Worm (Caenorhabditis elegans) whole organism, L4 larva: Measurements from ENCODE around the gene spat-2.

Source experiments
- D1046.2 ChIP-seq: fragments of 200-800 bp; sonication (Bioruptor generic); IDR thresholded peaks from 2 replicates; pipeline ENCODE4 v1.3.6; 2022; ENCODE audit warnings: missing genetic modification characterization, missing compliant biosample characterization
- F44E2.7 ChIP-seq: fragments of 200-800 bp; sonication (Bioruptor generic); IDR thresholded peaks from 2 replicates; pipeline ENCODE4 v2.1.2; 2022; ENCODE audit warnings: missing genetic modification characterization, missing compliant biosample characterization
- F49E8.2 ChIP-seq: sonication (generic microtip); optimal IDR thresholded peaks from 2 replicates; lab custom pipeline; 2016; ENCODE audit warnings: missing compliant biosample characterization, mild to moderate bottlenecking, missing genetic modification characterization, borderline replicate concordance
- T26A8.4 ChIP-seq: fragments of 200-800 bp; sonication (Bioruptor generic); IDR thresholded peaks from 2 replicates; pipeline ENCODE4 v1.3.6; 2022; ENCODE audit warnings: missing genetic modification characterization, missing compliant biosample characterization
- Y5F2A.4 ChIP-seq: fragments of 200-800 bp; sonication (Bioruptor generic); optimal IDR thresholded peaks from 2 replicates; lab custom pipeline; 2018; ENCODE audit warnings: mild to moderate bottlenecking, missing genetic modification characterization, missing compliant biosample characterization
- arid-1 ChIP-seq: fragments of 200-800 bp; sonication (Bioruptor generic); conservative IDR thresholded peaks from 2 replicates; pipeline ENCODE4 v1.3.6; 2022; ENCODE audit warnings: missing genetic modification reagents, missing genetic modification characterization, missing compliant biosample characterization
- ceh-28 ChIP-seq: fragments of 150-350 bp; optimal IDR thresholded peaks from 2 replicates; lab custom pipeline; 2014; ENCODE audit warnings: missing biosample characterization, missing genetic modification reagents, missing genetic modification characterization
- ceh-32 ChIP-seq: sonication (generic microtip); optimal IDR thresholded peaks from 2 replicates; lab custom pipeline; 2016; ENCODE audit warnings: mild to moderate bottlenecking, missing genetic modification characterization, missing compliant biosample characterization; ENCODE audit not compliant: poor library complexity
- ceh-62 ChIP-seq: sonication (generic microtip); optimal IDR thresholded peaks from 2 replicates; lab custom pipeline; 2017; ENCODE audit warnings: missing biosample characterization, missing genetic modification characterization
- ces-1 ChIP-seq: fragments of 150-350 bp; sonication (generic microtip); optimal IDR thresholded peaks from 4 replicates; lab custom pipeline; 2014; ENCODE audit warnings: missing biosample characterization, missing genetic modification reagents, missing genetic modification characterization
- daf-16 ChIP-seq, 3 experiments: sonication (generic microtip); optimal IDR thresholded peaks; 2 replicates each; lab custom pipeline; 2016 to 2017; ENCODE audit warnings: missing genetic modification characterization in 3 of 3, missing genetic modification reagents in 3 of 3, mild to moderate bottlenecking in 2 of 3, missing compliant biosample characterization in 2 of 3, missing biosample characterization in 1 of 3, moderate library complexity in 1 of 3
- daf-8 ChIP-seq: fragments of 200-800 bp; sonication (Bioruptor generic); IDR thresholded peaks from 2 replicates; pipeline ENCODE4 v1.3.6; 2022; ENCODE audit warnings: missing genetic modification characterization, missing compliant biosample characterization
- dmd-8 ChIP-seq: fragments of 200-800 bp; sonication (Bioruptor generic); IDR thresholded peaks from 2 replicates; pipeline ENCODE4 v1.3.6; 2022; ENCODE audit warnings: missing genetic modification characterization, missing compliant biosample characterization
- duxl-1 ChIP-seq: sonication (generic microtip); optimal IDR thresholded peaks from 2 replicates; lab custom pipeline; 2016; ENCODE audit warnings: mild to moderate bottlenecking, missing genetic modification characterization, moderate library complexity, missing compliant biosample characterization; ENCODE audit not compliant: poor library complexity
- egl-27 ChIP-seq: sonication (generic microtip); optimal IDR thresholded peaks from 3 replicates; lab custom pipeline; 2017; ENCODE audit warnings: missing biosample characterization, missing genetic modification reagents, missing genetic modification characterization
- egl-43 ChIP-seq: fragments of 200-800 bp; sonication (Bioruptor generic); IDR thresholded peaks from 2 replicates; pipeline ENCODE4 v1.3.6; 2022; ENCODE audit warnings: missing genetic modification reagents, missing genetic modification characterization, missing compliant biosample characterization
- gei-8 ChIP-seq: fragments of 200-800 bp; sonication (Bioruptor generic); optimal IDR thresholded peaks from 2 replicates; lab custom pipeline; 2018; ENCODE audit warnings: mild to moderate bottlenecking, missing genetic modification characterization, missing compliant biosample characterization
- jun-1 ChIP-seq: fragments of 150-350 bp; optimal IDR thresholded peaks from 2 replicates; lab custom pipeline; 2014; ENCODE audit warnings: missing biosample characterization, missing genetic modification reagents, missing genetic modification characterization
- lin-1 ChIP-seq: fragments of 200-800 bp; sonication (Bioruptor generic); IDR thresholded peaks from 2 replicates; pipeline ENCODE4 v1.3.6; 2022; ENCODE audit warnings: missing genetic modification reagents, missing genetic modification characterization, missing compliant biosample characterization
- lin-13 ChIP-seq: fragments of 150-350 bp; optimal IDR thresholded peaks from 2 replicates; lab custom pipeline; 2014; ENCODE audit warnings: missing biosample characterization, missing genetic modification reagents, missing genetic modification characterization
- lin-15B ChIP-seq: fragments of 150-350 bp; sonication (generic microtip); optimal IDR thresholded peaks from 3 replicates; lab custom pipeline; 2014; ENCODE audit warnings: missing biosample characterization, missing genetic modification characterization
- lin-38 ChIP-seq: fragments of 200-800 bp; sonication (Bioruptor generic); IDR thresholded peaks from 2 replicates; pipeline ENCODE4 v1.3.6; 2022; ENCODE audit warnings: missing genetic modification reagents, missing genetic modification characterization, missing compliant biosample characterization
- lin-39 ChIP-seq: fragments of 150-350 bp; optimal IDR thresholded peaks from 2 replicates; lab custom pipeline; 2014; ENCODE audit warnings: missing biosample characterization, missing genetic modification reagents, missing genetic modification characterization
- lsy-2 ChIP-seq, 2 experiments: fragments of 150-350 bp in 1 of 2; sonication (generic microtip) in 1 of 2; optimal IDR thresholded peaks; 2 replicates each; lab custom pipeline; 2014 to 2017; ENCODE audit warnings: missing biosample characterization in 2 of 2, missing genetic modification characterization in 2 of 2
- madf-5 ChIP-seq, 2 experiments: fragments of 200-800 bp; sonication (Bioruptor generic); IDR thresholded peaks; 2 replicates each; pipeline ENCODE4 v1.3.6; 2022; ENCODE audit warnings: missing compliant biosample characterization in 2 of 2, missing genetic modification characterization in 2 of 2
- madf-9 ChIP-seq: fragments of 200-800 bp; sonication (Bioruptor generic); conservative IDR thresholded peaks from 2 replicates; pipeline ENCODE4 v1.3.6; 2022; ENCODE audit warnings: missing genetic modification reagents, missing genetic modification characterization, missing compliant biosample characterization
- mdl-1 ChIP-seq, 2 experiments: fragments of 150-350 bp in 1 of 2; sonication (generic microtip) in 1 of 2; optimal IDR thresholded peaks; 2 replicates each; lab custom pipeline; 2014 to 2017; ENCODE audit warnings: missing biosample characterization in 2 of 2, missing genetic modification characterization in 2 of 2
- mdt-29 ChIP-seq: fragments of 200-800 bp; sonication (Bioruptor generic); IDR thresholded peaks from 2 replicates; pipeline ENCODE4 v1.3.6; 2022; ENCODE audit warnings: missing genetic modification reagents, missing genetic modification characterization, missing compliant biosample characterization
- mxl-3 ChIP-seq: fragments of 200-800 bp; sonication (Bioruptor generic); optimal IDR thresholded peaks from 2 replicates; lab custom pipeline; 2018; ENCODE audit warnings: mild to moderate bottlenecking, missing genetic modification characterization, missing compliant biosample characterization
- nhr-10 ChIP-seq: fragments of 150-350 bp; optimal IDR thresholded peaks from 2 replicates; lab custom pipeline; 2014; ENCODE audit warnings: missing biosample characterization, missing genetic modification characterization
- nhr-102 ChIP-seq: sonication (generic microtip); optimal IDR thresholded peaks from 2 replicates; lab custom pipeline; 2016; ENCODE audit warnings: mild to moderate bottlenecking, missing genetic modification characterization, moderate library complexity, missing compliant biosample characterization
- nhr-111 ChIP-seq: fragments of 200-800 bp; sonication (Bioruptor generic); optimal IDR thresholded peaks from 2 replicates; lab custom pipeline; 2018; ENCODE audit warnings: mild to moderate bottlenecking, missing genetic modification characterization, missing compliant biosample characterization
- nhr-28 ChIP-seq: fragments of 150-350 bp; optimal IDR thresholded peaks from 2 replicates; lab custom pipeline; 2014; ENCODE audit warnings: missing biosample characterization, missing genetic modification characterization
- nhr-41 ChIP-seq: fragments of 200-800 bp; sonication (Bioruptor generic); IDR thresholded peaks from 2 replicates; pipeline ENCODE4 v1.3.6; 2022; ENCODE audit warnings: missing genetic modification reagents, missing genetic modification characterization, missing compliant biosample characterization
- nhr-42 ChIP-seq: fragments of 200-800 bp; sonication (Bioruptor generic); IDR thresholded peaks from 2 replicates; pipeline ENCODE4 v1.3.6; 2022; ENCODE audit warnings: missing genetic modification characterization, missing compliant biosample characterization
- nhr-48 ChIP-seq: sonication (generic microtip); optimal IDR thresholded peaks from 2 replicates; lab custom pipeline; 2016; ENCODE audit warnings: mild to moderate bottlenecking, missing genetic modification characterization, missing compliant biosample characterization
- php-3 ChIP-seq: fragments of 200-800 bp; sonication (Bioruptor generic); IDR thresholded peaks from 2 replicates; pipeline ENCODE4 v1.3.6; 2022; ENCODE audit warnings: missing genetic modification reagents, missing genetic modification characterization, missing compliant biosample characterization
- pqm-1 ChIP-seq: sonication (generic microtip); optimal IDR thresholded peaks from 2 replicates; lab custom pipeline; 2017; ENCODE audit warnings: missing biosample characterization, missing genetic modification characterization
- snpc-4 ChIP-seq: fragments of 150-350 bp; optimal IDR thresholded peaks from 2 replicates; lab custom pipeline; 2014; ENCODE audit warnings: missing biosample characterization, missing genetic modification characterization
- spr-1 ChIP-seq: sonication (generic microtip); optimal IDR thresholded peaks from 2 replicates; lab custom pipeline; 2016; ENCODE audit warnings: mild to moderate bottlenecking, missing genetic modification characterization, missing compliant biosample characterization
- unc-130 ChIP-seq: sonication (generic microtip); optimal IDR thresholded peaks from 2 replicates; lab custom pipeline; 2016; ENCODE audit warnings: missing genetic modification reagents, missing genetic modification characterization, missing compliant biosample characterization
- unc-39 ChIP-seq: sonication (generic microtip); optimal IDR thresholded peaks from 2 replicates; lab custom pipeline; 2017; ENCODE audit warnings: missing biosample characterization, missing genetic modification characterization
- unc-62 ChIP-seq, 3 experiments: fragments of 150-350 bp in 1 of 3; sonication (generic microtip); optimal IDR thresholded peaks in 2 of 3; peaks in 1 of 3; 1 replicate in 1 of 3; 2 replicates in 2 of 3; lab custom pipeline; 2014 to 2017; ENCODE audit warnings: missing biosample characterization in 3 of 3, missing genetic modification characterization in 3 of 3, missing genetic modification reagents in 3 of 3, missing genotype in 1 of 3
- vab-7 ChIP-seq: fragments of 200-800 bp; sonication (Bioruptor generic); IDR thresholded peaks from 2 replicates; pipeline ENCODE4 v1.3.6; 2022; ENCODE audit warnings: missing genetic modification reagents, missing genetic modification characterization, missing compliant biosample characterization
- zag-1 ChIP-seq: fragments of 150-350 bp; optimal IDR thresholded peaks from 2 replicates; lab custom pipeline; 2014; ENCODE audit warnings: missing biosample characterization, missing genetic modification characterization
- ztf-11 ChIP-seq: fragments of 150-350 bp; optimal IDR thresholded peaks from 2 replicates; lab custom pipeline; 2014; ENCODE audit warnings: missing biosample characterization, missing genetic modification characterization

The spat-2 gene

ce11 chrIII:11064576-11064975 is 27.8 kb downstream of the spat-2 start:
- TF ChIP-seq mdl-1 (tag; optimal IDR thresholded peaks at IDR 0.05; lab: Kevin White, UChicago) = no peak
- TF ChIP-seq vab-7 (GFP tag; lab: Robert Waterston, UW) = no peak
- peak; percentile 78 for TF ChIP-seq lin-38 (GFP tag; lab: Robert Waterston, UW)
- no peak for TF ChIP-seq zag-1 (tag; lab: Kevin White, UChicago)
- peak; percentile 3 for TF ChIP-seq F49E8.2 (tag; lab: Kevin White, UChicago)
- TF ChIP-seq, all 104 proteins: peak for 2

- no peak for TF ChIP-seq ces-1 (GFP tag; lab: Kevin White, UChicago)
- no peak for TF ChIP-seq nhr-10 (tag; lab: Kevin White, UChicago)
- TF ChIP-seq nhr-28 (tag; lab: Kevin White, UChicago) = peak; percentile 5
- no peak for TF ChIP-seq ceh-32 (tag; lab: Kevin White, UChicago)
- no peak for TF ChIP-seq zag-1 (tag; lab: Kevin White, UChicago)
- TF ChIP-seq lin-15B (tag; lab: Kevin White, UChicago) = no peak
- no peak for TF ChIP-seq jun-1 (tag; lab: Kevin White, UChicago)
- peak; percentile 60 for TF ChIP-seq F49E8.2 (tag; lab: Kevin White, UChicago)
- peak; percentile 94 for TF ChIP-seq arid-1 (GFP tag; lab: Robert Waterston, UW)
- peak; percentile 91 for TF ChIP-seq lin-38 (GFP tag; lab: Robert Waterston, UW)
- TF ChIP-seq egl-43 (GFP tag; lab: Robert Waterston, UW) = peak; percentile 95
- no peak; the same call in 1 of the 2 replicates for TF ChIP-seq F44E2.7 (GFP tag; lab: Robert Waterston, UW)
- peak; percentile 90 for TF ChIP-seq madf-9 (GFP tag; lab: Robert Waterston, UW)
- no peak for TF ChIP-seq snpc-4 (tag; lab: Kevin White, UChicago)
- peak; percentile 50 for TF ChIP-seq unc-130
- TF ChIP-seq ztf-11 (tag; lab: Kevin White, UChicago) = no peak
- peak in 1 of 2 experiments; percentile 19 for TF ChIP-seq unc-62 (GFP tag; optimal IDR thresholded peaks at IDR 0.05 in 1 of 2; lab: Kevin White, UChicago)
- TF ChIP-seq unc-62 (tag; optimal IDR thresholded peaks at IDR 0.05; lab: Kevin White, UChicago) = no peak
- TF ChIP-seq nhr-42 = peak; percentile 73
- no peak for TF ChIP-seq ceh-28
- peak; percentile 34 for TF ChIP-seq mxl-3 (GFP tag; lab: Kevin White, UChicago)
- peak; percentile 74 for TF ChIP-seq gei-8 (GFP tag; lab: Kevin White, UChicago)
- peak; percentile 78; the same call in 1 of the 2 replicates for TF ChIP-seq D1046.2 (GFP tag; lab: Robert Waterston, UW)
- TF ChIP-seq daf-8 (GFP tag; lab: Robert Waterston, UW) = no peak
- peak; percentile 82 for TF ChIP-seq php-3
- TF ChIP-seq ceh-62 (tag; lab: Kevin White, UChicago) = no peak
- TF ChIP-seq mdl-1 (tag; optimal IDR thresholded peaks at IDR 0.05; lab: Kevin White, UChicago) = peak in 1 of 2 experiments; percentile 3
- peak; percentile 82 for TF ChIP-seq lin-1 (GFP tag; lab: Robert Waterston, UW)
- peak; percentile 43 for TF ChIP-seq Y5F2A.4 (GFP tag; lab: Kevin White, UChicago)
- TF ChIP-seq egl-27 (tag; lab: Kevin White, UChicago) = no peak
- no peak for TF ChIP-seq pqm-1 (tag; lab: Kevin White, UChicago)
- TF ChIP-seq spr-1 = peak; percentile 62
- TF ChIP-seq duxl-1 (tag; lab: Kevin White, UChicago) = peak; percentile 79
- peak; percentile 91 for TF ChIP-seq vab-7 (GFP tag; lab: Robert Waterston, UW)
- TF ChIP-seq lin-13 = peak; percentile 49
- TF ChIP-seq nhr-41 (GFP tag; lab: Robert Waterston, UW) = peak; percentile 61; the same call in 1 of the 2 replicates
- TF ChIP-seq madf-5 (GFP tag; IDR thresholded peaks at IDR 0.05; lab: Robert Waterston, UW) = peak; percentile 69 to 91; a peak in 3 of 4 replicates
- TF ChIP-seq lsy-2 (tag; optimal IDR thresholded peaks at IDR 0.05; lab: Kevin White, UChicago) = peak; percentile 42 to 87
- TF ChIP-seq nhr-111 (GFP tag; lab: Kevin White, UChicago) = no peak
- TF ChIP-seq mdt-29 (GFP tag; lab: Robert Waterston, UW) = peak; percentile 82
- TF ChIP-seq dmd-8 (GFP tag; lab: Robert Waterston, UW) = peak; percentile 89
- TF ChIP-seq unc-39 = no peak
- no peak for TF ChIP-seq lin-39 (tag; lab: Kevin White, UChicago)
- peak; percentile 35 to 76 for TF ChIP-seq daf-16 (GFP tag; optimal IDR thresholded peaks at IDR 0.05; lab: Kevin White, UChicago)
- TF ChIP-seq daf-16 (tag; optimal IDR thresholded peaks at IDR 0.05; lab: Kevin White, UChicago) = peak; percentile 37
- peak; percentile 61 for TF ChIP-seq nhr-48 (tag; lab: Kevin White, UChicago)
- TF ChIP-seq nhr-102 = peak; percentile 71
- TF ChIP-seq T26A8.4 = peak; percentile 95
Measured at ce11 chrIII:11066691-11067090, 30.0 kb downstream of the spat-2 start.
